Fruit fly (Drosophila melanogaster) whole organism, wandering third instar larva: Measurements from ENCODE around the gene Lsd-2.

Experiments
- CG9705 ChIP-seq: fragments of 200-800 bp; sonication (Bioruptor generic); optimal IDR thresholded peaks from 2 replicates; lab custom pipeline; 2018; ENCODE audit warnings: missing biosample characterization, mild to moderate bottlenecking, missing genetic modification characterization
- Jra ChIP-seq: sonication (Bioruptor generic); optimal IDR thresholded peaks from 2 replicates; lab custom pipeline; 2016; ENCODE audit warnings: missing biosample characterization, missing genetic modification characterization
- OdsH ChIP-seq: fragments of 200-800 bp; sonication (Bioruptor generic); optimal IDR thresholded peaks from 2 replicates; lab custom pipeline; 2016; ENCODE audit warnings: missing biosample characterization, mild to moderate bottlenecking, missing genetic modification characterization
- Rel ChIP-seq, 2 experiments: fragments of 200-800 bp; sonication (Bioruptor generic) in 1 of 2; optimal IDR thresholded peaks; 2 replicates in 1 of 2; 3 replicates in 1 of 2; lab custom pipeline; 2016 to 2019; ENCODE audit warnings: mild to moderate bottlenecking in 2 of 2, missing biosample characterization in 2 of 2, missing genetic modification characterization in 2 of 2, moderate library complexity in 1 of 2
- Sp1 ChIP-seq: fragments of 200-800 bp; sonication (Bioruptor generic); optimal IDR thresholded peaks from 3 replicates; lab custom pipeline; 2019; ENCODE audit warnings: missing biosample characterization, mild to moderate bottlenecking, missing genetic modification characterization, moderate library complexity
- Vsx2 ChIP-seq: fragments of 200-300, 225-300 bp; sonication (Bioruptor generic); optimal IDR thresholded peaks from 2 replicates; lab custom pipeline; 2018; ENCODE audit warnings: missing biosample characterization, missing genetic modification characterization; ENCODE audit not compliant: partially characterized antibody
- dmrt93B ChIP-seq: fragments of 200-800 bp; sonication (Bioruptor generic); optimal IDR thresholded peaks from 2 replicates; lab custom pipeline; 2018; ENCODE audit warnings: missing biosample characterization, mild to moderate bottlenecking, missing genetic modification characterization
- lola ChIP-seq: fragments of >200 bp; optimal IDR thresholded peaks from 2 replicates; lab custom pipeline; 2017; ENCODE audit warnings: missing biosample characterization, missing genetic modification characterization
- pan ChIP-seq: fragments of >200 bp; optimal IDR thresholded peaks from 2 replicates; lab custom pipeline; 2017
- psq ChIP-seq: fragments of 200-800 bp; sonication (Bioruptor generic); optimal IDR thresholded peaks from 3 replicates; lab custom pipeline; 2017; ENCODE audit warnings: missing biosample characterization, mild to moderate bottlenecking, missing genetic modification characterization, moderate library complexity
- usp ChIP-seq: fragments of >200 bp; optimal IDR thresholded peaks from 2 replicates; lab custom pipeline; 2017; ENCODE audit warnings: missing biosample characterization, missing genetic modification characterization

dm6 chrX:15068537-15068936, 7.5 kb downstream of the Lsd-2 start:
- TF ChIP-seq lola (GFP tag; lab: Kevin White, UChicago) (no peak), pan (lab: Kevin White, UChicago) (no peak), usp (GFP tag; lab: Kevin White, UChicago) (no peak), Rel (GFP tag; optimal IDR thresholded peaks at IDR 0.05; lab: Kevin White, UChicago) (no peak), Rel (tag; optimal IDR thresholded peaks at IDR 0.05; lab: Kevin White, UChicago) (peak; percentile 18), Sp1 (GFP tag; lab: Kevin White, UChicago) (no peak), CG9705 (GFP tag; lab: Kevin White, UChicago) (no peak), OdsH (GFP tag; lab: Kevin White, UChicago) (no peak), Vsx2 (GFP tag; lab: Kevin White, UChicago) (no peak), psq (GFP tag; lab: Kevin White, UChicago) (no peak), Jra (GFP tag; lab: Kevin White, UChicago) (no peak), dmrt93B (no peak)
